Worm (Caenorhabditis elegans) whole organism, L2 larva: Measurements from ENCODE around the gene gakh-1.

ENCODE experiments used
- C34F6.9 ChIP-seq: fragments of 150-350 bp; optimal IDR thresholded peaks from 2 replicates; lab custom pipeline; 2014; ENCODE audit warnings: missing biosample characterization, missing genetic modification characterization
- F13H6.1 ChIP-seq: sonication (generic microtip); optimal IDR thresholded peaks from 2 replicates; lab custom pipeline; 2016; ENCODE audit warnings: missing genetic modification characterization, missing compliant biosample characterization
- Y55F3AM.14 ChIP-seq: fragments of 200-800 bp; sonication (Bioruptor generic); optimal IDR thresholded peaks from 2 replicates; lab custom pipeline; 2018; ENCODE audit warnings: mild to moderate bottlenecking, missing genetic modification characterization, missing compliant biosample characterization
- ZK546.5 ChIP-seq: sonication (generic microtip); optimal IDR thresholded peaks from 2 replicates; lab custom pipeline; 2017; ENCODE audit warnings: missing biosample characterization, missing genetic modification characterization
- alr-1 ChIP-seq: fragments of 150-350 bp; optimal IDR thresholded peaks from 2 replicates; lab custom pipeline; 2014; ENCODE audit warnings: missing biosample characterization, missing genetic modification characterization
- aly-2 ChIP-seq: fragments of 150-350 bp; optimal IDR thresholded peaks from 2 replicates; lab custom pipeline; 2014; ENCODE audit warnings: missing biosample characterization, missing genetic modification characterization
- ama-1 ChIP-seq: fragments of 150-350 bp; optimal IDR thresholded peaks from 2 replicates; lab custom pipeline; 2018; ENCODE audit warnings: inconsistent platforms
- ceh-16 ChIP-seq: fragments of 150-350 bp; optimal IDR thresholded peaks from 2 replicates; lab custom pipeline; 2014; ENCODE audit warnings: missing biosample characterization, missing genetic modification characterization
- ceh-82 ChIP-seq: fragments of 150-350 bp; optimal IDR thresholded peaks from 2 replicates; lab custom pipeline; 2014; ENCODE audit warnings: missing biosample characterization, missing genetic modification characterization
- crh-2 ChIP-seq: sonication (generic microtip); optimal IDR thresholded peaks from 2 replicates; lab custom pipeline; 2017; ENCODE audit warnings: missing biosample characterization, missing genetic modification characterization
- dmd-4 ChIP-seq: sonication (generic microtip); optimal IDR thresholded peaks from 2 replicates; lab custom pipeline; 2017; ENCODE audit warnings: missing biosample characterization, missing genetic modification characterization
- elt-1 ChIP-seq: fragments of 150-350 bp; optimal IDR thresholded peaks from 2 replicates; lab custom pipeline; 2014; ENCODE audit warnings: missing biosample characterization, missing genetic modification characterization
- fos-1 ChIP-seq: fragments of 150-350 bp; optimal IDR thresholded peaks from 2 replicates; lab custom pipeline; 2014; ENCODE audit warnings: missing biosample characterization, missing genetic modification characterization
- lin-13 ChIP-seq: fragments of 150-350 bp; optimal IDR thresholded peaks from 2 replicates; lab custom pipeline; 2014; ENCODE audit warnings: missing biosample characterization, missing genetic modification reagents, missing genetic modification characterization
- lin-39 ChIP-seq: fragments of 150-350 bp; optimal IDR thresholded peaks from 2 replicates; lab custom pipeline; 2014; ENCODE audit warnings: missing biosample characterization, missing genetic modification reagents, missing genetic modification characterization
- lsy-2 ChIP-seq, 2 experiments: fragments of 150-350 bp in 1 of 2; sonication (generic microtip) in 1 of 2; optimal IDR thresholded peaks; 2 replicates each; lab custom pipeline; 2014 to 2017; ENCODE audit warnings: missing biosample characterization in 2 of 2, missing genetic modification characterization in 2 of 2
- mbf-1 ChIP-seq: sonication (generic microtip); optimal IDR thresholded peaks from 2 replicates; lab custom pipeline; 2017; ENCODE audit warnings: missing biosample characterization, missing genetic modification characterization
- mdl-1 ChIP-seq, 2 experiments: fragments of 150-350 bp in 1 of 2; sonication (generic microtip) in 1 of 2; optimal IDR thresholded peaks; 2 replicates each; lab custom pipeline; 2017; ENCODE audit warnings: missing biosample characterization in 2 of 2, missing genetic modification characterization in 2 of 2
- nhr-10 ChIP-seq: sonication (generic microtip); optimal IDR thresholded peaks from 2 replicates; lab custom pipeline; 2017; ENCODE audit warnings: missing biosample characterization, missing genetic modification characterization
- nhr-12 ChIP-seq: fragments of 150-350 bp; optimal IDR thresholded peaks from 2 replicates; lab custom pipeline; 2014; ENCODE audit warnings: missing biosample characterization, missing genetic modification characterization
- nhr-21 ChIP-seq: fragments of 150-350 bp; optimal IDR thresholded peaks from 2 replicates; lab custom pipeline; 2014; ENCODE audit warnings: missing biosample characterization, missing genetic modification characterization
- nhr-25 ChIP-seq: fragments of 150-350 bp; sonication (generic microtip); optimal IDR thresholded peaks from 3 replicates; lab custom pipeline; 2014; ENCODE audit warnings: missing biosample characterization, missing genetic modification characterization
- nhr-6 ChIP-seq: fragments of 150-350 bp; optimal IDR thresholded peaks from 2 replicates; lab custom pipeline; 2014; ENCODE audit warnings: missing biosample characterization, missing genetic modification characterization
- nhr-77 ChIP-seq: fragments of 150-350 bp; optimal IDR thresholded peaks from 2 replicates; lab custom pipeline; 2014; ENCODE audit warnings: missing biosample characterization, missing genetic modification characterization
- peb-1 ChIP-seq: fragments of 150-350 bp; optimal IDR thresholded peaks from 2 replicates; lab custom pipeline; 2014; ENCODE audit warnings: missing biosample characterization, missing genetic modification characterization
- skn-1 ChIP-seq: sonication (generic microtip); optimal IDR thresholded peaks from 2 replicates; lab custom pipeline; 2017; ENCODE audit warnings: missing biosample characterization, missing genetic modification characterization
- sma-3 ChIP-seq: sonication (generic microtip); optimal IDR thresholded peaks from 2 replicates; lab custom pipeline; 2016; ENCODE audit warnings: missing genetic modification reagents, missing genetic modification characterization, missing compliant biosample characterization
- sma-9 ChIP-seq, 2 experiments: fragments of 150-350 bp in 1 of 2; sonication (generic microtip) in 1 of 2; optimal IDR thresholded peaks; 2 replicates each; lab custom pipeline; 2014 to 2016; ENCODE audit warnings: missing genetic modification characterization in 2 of 2, mild to moderate bottlenecking in 1 of 2, missing biosample characterization in 1 of 2, missing compliant biosample characterization in 1 of 2, missing genetic modification reagents in 1 of 2, moderate library complexity in 1 of 2
- unc-39 ChIP-seq: fragments of 150-350 bp; optimal IDR thresholded peaks from 2 replicates; lab custom pipeline; 2014; ENCODE audit warnings: missing biosample characterization, missing genetic modification characterization
- unc-62 ChIP-seq: fragments of 150-350 bp; optimal IDR thresholded peaks from 2 replicates; lab custom pipeline; 2014; ENCODE audit warnings: missing biosample characterization, missing genetic modification reagents, missing genetic modification characterization
- ztf-1 ChIP-seq: fragments of 200-800 bp; sonication (Bioruptor generic); conservative IDR thresholded peaks from 2 replicates; pipeline ENCODE4 v1.3.6; 2022; ENCODE audit warnings: missing genetic modification characterization, missing compliant biosample characterization
- ztf-11 ChIP-seq: sonication (generic microtip); optimal IDR thresholded peaks from 2 replicates; lab custom pipeline; 2017; ENCODE audit warnings: missing biosample characterization, missing genetic modification characterization

Gene gakh-1

DNA sequence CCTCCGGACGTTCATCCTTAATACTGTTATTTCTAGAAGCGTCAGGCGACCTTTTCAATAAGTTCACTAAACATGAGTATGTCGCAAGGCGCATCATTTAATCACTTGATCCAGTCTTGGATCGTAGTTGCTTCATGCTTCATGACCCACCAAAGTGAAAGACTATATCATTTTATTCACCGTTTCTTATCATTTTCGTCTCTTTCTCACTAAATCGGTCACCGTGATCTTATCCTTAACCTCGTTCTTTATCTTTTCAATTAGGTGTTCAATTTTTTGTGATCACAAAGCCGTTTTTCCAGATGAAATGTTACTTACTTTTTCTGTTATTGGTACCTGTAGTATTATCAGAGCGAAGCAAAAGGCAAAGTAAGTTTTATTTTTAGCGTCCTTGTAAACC, 5.6 kb downstream of the gakh-1 start, which contains the start of gene F46G11.2:
TSS of gene F46G11.2 (plus strand) at position 301 of the 400 bp plus-strand sequence.
- no peak for TF ChIP-seq ama-1
- TF ChIP-seq fos-1 (tag; lab: Kevin White, UChicago): no peak
- TF ChIP-seq nhr-21: peak; percentile 61
- TF ChIP-seq, all 48 proteins: peak for 1

DNA sequence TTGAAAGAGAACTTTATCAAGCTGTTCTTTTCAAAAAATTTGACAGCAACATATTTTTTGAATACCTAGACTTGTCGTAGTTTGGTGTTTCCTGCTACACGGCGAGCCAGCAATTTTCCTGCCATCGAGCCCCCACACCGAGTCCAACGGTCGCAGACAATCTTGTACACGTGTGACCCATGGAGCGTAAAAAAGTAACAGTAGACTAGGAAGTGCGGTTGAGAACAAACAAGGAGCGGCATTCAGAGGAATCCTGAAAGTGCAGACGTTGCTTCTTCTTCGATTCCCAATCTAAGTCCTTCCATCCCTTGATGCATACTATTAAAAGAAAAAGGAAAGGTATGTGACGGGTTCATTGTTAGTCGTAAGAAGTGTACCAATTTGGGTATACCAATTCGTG, 8.6 kb downstream of the gakh-1 start, which contains the start of gene twnk-1:
TSS of gene twnk-1 (plus strand) at position 301 of the 400 bp plus-strand sequence.
- TF ChIP-seq nhr-25 (tag; lab: Kevin White, UChicago): no peak
- no peak for TF ChIP-seq ceh-82 (tag; lab: Kevin White, UChicago)
- TF ChIP-seq lin-39 (tag; lab: Kevin White, UChicago): no peak
- TF ChIP-seq sma-9 (GFP tag; optimal IDR thresholded peaks at IDR 0.05; lab: Kevin White, UChicago): no peak
- TF ChIP-seq sma-9 (tag; optimal IDR thresholded peaks at IDR 0.05; lab: Kevin White, UChicago): no peak
- TF ChIP-seq dmd-4 (tag; lab: Kevin White, UChicago): no peak
- TF ChIP-seq elt-1 (tag; lab: Kevin White, UChicago): no peak
- no peak for TF ChIP-seq ZK546.5 (tag; lab: Kevin White, UChicago)
- TF ChIP-seq ztf-11 (tag; lab: Kevin White, UChicago): no peak
- TF ChIP-seq nhr-12: no peak
- no peak for TF ChIP-seq nhr-77 (tag; lab: Kevin White, UChicago)

DNA sequence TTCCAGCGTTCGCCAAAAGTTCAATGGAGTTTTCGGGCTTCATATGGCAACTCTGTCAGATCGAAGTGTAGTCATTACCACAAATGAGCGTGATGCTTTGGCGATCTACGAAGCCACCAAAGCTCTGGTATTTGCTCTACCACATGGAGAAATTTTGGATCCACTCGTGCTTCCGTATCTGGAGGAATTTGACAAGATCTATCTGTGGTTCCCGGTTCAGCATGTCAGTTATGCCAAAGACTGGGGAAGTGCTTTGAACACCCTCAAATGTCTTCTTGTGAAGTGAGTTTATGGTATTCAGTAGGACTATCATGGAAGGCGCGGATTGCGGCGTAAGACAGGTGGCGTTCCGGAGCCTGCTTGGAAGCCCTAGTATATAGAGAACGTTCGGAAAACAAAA, 12.1 kb downstream of the gakh-1 start:
- TF ChIP-seq peb-1 (tag; lab: Kevin White, UChicago): no peak
- no peak for TF ChIP-seq lsy-2 (tag; optimal IDR thresholded peaks at IDR 0.05; lab: Kevin White, UChicago)
- no peak for TF ChIP-seq ceh-82 (tag; lab: Kevin White, UChicago)
- TF ChIP-seq nhr-12: no peak
- no peak for TF ChIP-seq nhr-77 (tag; lab: Kevin White, UChicago)
- no peak for TF ChIP-seq unc-39 (tag; lab: Kevin White, UChicago)
- no peak for TF ChIP-seq elt-1 (tag; lab: Kevin White, UChicago)
- TF ChIP-seq alr-1 (tag; lab: Kevin White, UChicago): no peak

DNA sequence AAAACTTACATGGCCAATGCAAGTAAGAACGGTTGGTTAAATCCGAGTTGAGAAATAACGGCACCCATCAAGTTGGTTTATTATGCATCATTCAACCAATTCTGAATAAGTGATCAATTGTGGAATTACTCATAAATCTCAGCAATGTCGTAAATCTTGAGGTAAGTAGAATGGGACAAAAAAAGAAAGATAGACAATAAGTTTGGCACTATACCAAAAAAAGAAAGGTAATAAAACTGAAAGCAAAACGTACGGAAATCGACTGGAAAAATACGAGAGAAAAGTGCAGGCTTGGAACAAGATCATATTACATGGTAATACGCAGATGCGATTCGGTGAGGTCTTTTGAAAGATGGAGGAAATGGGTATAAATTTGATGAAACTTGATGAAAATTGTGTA, 16.4 kb downstream of the gakh-1 start, which contains the start of gene F46G11.4:
TSS of gene F46G11.4 (minus strand) at position 101 of the 400 bp plus-strand sequence.
- TF ChIP-seq unc-62 (GFP tag; lab: Kevin White, UChicago): no peak
- TF ChIP-seq Y55F3AM.14 (GFP tag; lab: Kevin White, UChicago): no peak
- no peak for TF ChIP-seq nhr-10 (tag; lab: Kevin White, UChicago)
- TF ChIP-seq unc-39 (tag; lab: Kevin White, UChicago): no peak
- TF ChIP-seq peb-1 (tag; lab: Kevin White, UChicago): no peak
- TF ChIP-seq aly-2 (tag; lab: Kevin White, UChicago): no peak
- TF ChIP-seq skn-1: no peak
- no peak for TF ChIP-seq sma-3 (GFP tag; lab: Kevin White, UChicago)
- no peak for TF ChIP-seq lin-13 (GFP tag; lab: Kevin White, UChicago)
- no peak for TF ChIP-seq ztf-11 (tag; lab: Kevin White, UChicago)
- no peak for TF ChIP-seq crh-2 (tag; lab: Kevin White, UChicago)
- TF ChIP-seq nhr-25 (tag; lab: Kevin White, UChicago): no peak
- no peak for TF ChIP-seq lsy-2 (tag; optimal IDR thresholded peaks at IDR 0.05; lab: Kevin White, UChicago)
- no peak for TF ChIP-seq nhr-77 (tag; lab: Kevin White, UChicago)
- TF ChIP-seq mbf-1 (tag; lab: Kevin White, UChicago): no peak
- no peak for TF ChIP-seq mdl-1 (tag; optimal IDR thresholded peaks at IDR 0.05; lab: Kevin White, UChicago)
- TF ChIP-seq alr-1 (tag; lab: Kevin White, UChicago): no peak
- TF ChIP-seq ceh-16: no peak

DNA sequence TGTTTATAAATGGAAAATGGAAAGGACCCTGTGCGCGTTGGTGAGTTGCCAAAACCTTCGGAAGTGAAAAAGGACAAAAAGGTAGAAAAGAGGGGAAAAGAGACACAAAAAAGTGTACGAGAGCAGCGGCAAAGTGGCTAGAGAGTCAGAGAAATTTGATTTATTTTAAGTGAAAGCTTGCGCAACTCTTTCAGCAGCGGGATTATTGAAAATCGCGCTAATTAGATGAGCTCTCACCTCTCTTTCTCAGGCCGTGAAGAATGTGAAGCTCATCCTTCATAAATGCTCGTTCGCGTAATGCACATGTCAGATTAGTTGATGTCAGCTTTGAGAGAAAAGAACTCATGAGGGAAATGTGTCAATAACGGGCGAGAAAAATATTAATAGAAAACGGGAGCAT, 16.9 kb downstream of the gakh-1 start:
- TF ChIP-seq aly-2 (tag; lab: Kevin White, UChicago): no peak
- peak; percentile 41 for TF ChIP-seq F13H6.1
- TF ChIP-seq nhr-12: no peak
- peak; percentile 3 for TF ChIP-seq C34F6.9
- TF ChIP-seq ztf-1 (GFP tag; lab: Robert Waterston, UW): no peak
- TF ChIP-seq sma-9 (GFP tag; optimal IDR thresholded peaks at IDR 0.05; lab: Kevin White, UChicago): peak; percentile 22
- TF ChIP-seq sma-9 (tag; optimal IDR thresholded peaks at IDR 0.05; lab: Kevin White, UChicago): no peak
- TF ChIP-seq nhr-6 (tag; lab: Kevin White, UChicago): no peak
